Worm (Caenorhabditis elegans) whole organism, late embryonic: ENCODE data around the gene slc-25A26.
"Not testable (repeated sequence)": the region's sequence is repeated elsewhere in the genome, so short reads cannot be mapped to it uniquely, and the experiment has no call there.

Source experiments
- C08G9.2 ChIP-seq: sonication (generic microtip); optimal IDR thresholded peaks from 2 replicates; lab custom pipeline; 2016; ENCODE audit warnings: mild to moderate bottlenecking, missing genetic modification characterization, moderate library complexity, missing compliant biosample characterization
- C38D4.7 ChIP-seq: fragments of 200-800 bp; sonication (Bioruptor generic); optimal IDR thresholded peaks from 2 replicates; lab custom pipeline; 2018; ENCODE audit warnings: mild to moderate bottlenecking, missing genetic modification characterization, moderate library complexity, missing compliant biosample characterization
- F13H6.1 ChIP-seq: sonication (generic microtip); optimal IDR thresholded peaks from 2 replicates; lab custom pipeline; 2016; ENCODE audit warnings: missing genetic modification characterization, missing compliant biosample characterization
- K09A11.1 ChIP-seq: sonication (generic microtip); optimal IDR thresholded peaks from 2 replicates; lab custom pipeline; 2017; ENCODE audit warnings: antibody characterized with exemption, mild to moderate bottlenecking, missing genetic modification characterization, missing compliant biosample characterization; ENCODE audit not compliant: insufficient read depth
- T23F11.4 ChIP-seq: fragments of 200-800 bp; sonication (Bioruptor generic); optimal IDR thresholded peaks from 2 replicates; lab custom pipeline; 2018; ENCODE audit warnings: mild to moderate bottlenecking, missing genetic modification characterization, missing compliant biosample characterization
- ahr-1 ChIP-seq: sonication (generic microtip); optimal IDR thresholded peaks from 2 replicates; lab custom pipeline; 2016; ENCODE audit warnings: missing genetic modification characterization, missing compliant biosample characterization
- ama-1 ChIP-seq: fragments of 150-350 bp; optimal IDR thresholded peaks from 2 replicates; lab custom pipeline; 2014
- ceh-14 ChIP-seq: sonication (generic microtip); optimal IDR thresholded peaks from 2 replicates; lab custom pipeline; 2016; ENCODE audit warnings: missing genotype, missing genetic modification characterization, missing compliant biosample characterization
- ceh-18 ChIP-seq: sonication (generic microtip); optimal IDR thresholded peaks from 2 replicates; lab custom pipeline; 2016; ENCODE audit warnings: missing genetic modification characterization, missing compliant biosample characterization
- ceh-2 ChIP-seq: sonication (generic microtip); optimal IDR thresholded peaks from 2 replicates; lab custom pipeline; 2016; ENCODE audit warnings: missing genotype, missing genetic modification characterization, missing compliant biosample characterization
- ceh-30 ChIP-seq: fragments of 150-350 bp; optimal IDR thresholded peaks from 2 replicates; lab custom pipeline; 2014; ENCODE audit warnings: missing biosample characterization, missing genetic modification characterization
- ceh-31 ChIP-seq: sonication (generic microtip); optimal IDR thresholded peaks from 2 replicates; lab custom pipeline; 2016; ENCODE audit warnings: missing genetic modification characterization, missing compliant biosample characterization
- ceh-45 ChIP-seq: fragments of 200-800 bp; sonication (Bioruptor generic); IDR thresholded peaks from 2 replicates; pipeline ENCODE4 v1.3.6; 2022; ENCODE audit warnings: missing genetic modification reagents, missing genetic modification characterization, missing compliant biosample characterization
- ceh-9 ChIP-seq: sonication (generic microtip); optimal IDR thresholded peaks from 2 replicates; lab custom pipeline; 2016; ENCODE audit warnings: mild to moderate bottlenecking, missing genetic modification characterization, inconsistent platforms, missing compliant biosample characterization
- dve-1 ChIP-seq: sonication (generic microtip); optimal IDR thresholded peaks from 2 replicates; lab custom pipeline; 2017; ENCODE audit warnings: antibody characterized with exemption, mild to moderate bottlenecking, missing genetic modification characterization, missing compliant biosample characterization
- fax-1 ChIP-seq: sonication (generic microtip); optimal IDR thresholded peaks from 2 replicates; lab custom pipeline; 2016; ENCODE audit warnings: missing genotype, missing genetic modification characterization, missing compliant biosample characterization
- gmeb-2 ChIP-seq: sonication (generic microtip); optimal IDR thresholded peaks from 2 replicates; lab custom pipeline; 2016; ENCODE audit warnings: missing genetic modification characterization, inconsistent platforms, missing compliant biosample characterization
- hlh-30 ChIP-seq: sonication (generic microtip); optimal IDR thresholded peaks from 2 replicates; lab custom pipeline; 2017; ENCODE audit warnings: antibody characterized with exemption, missing genetic modification characterization, missing compliant biosample characterization; ENCODE audit not compliant: insufficient read depth
- lim-6 ChIP-seq: sonication (generic microtip); optimal IDR thresholded peaks from 2 replicates; lab custom pipeline; 2016; ENCODE audit warnings: missing genetic modification characterization, missing compliant biosample characterization
- lin-11 ChIP-seq: fragments of 200-800 bp; sonication (Bioruptor generic); optimal IDR thresholded peaks from 2 replicates; lab custom pipeline; 2018; ENCODE audit warnings: mild to moderate bottlenecking, missing genetic modification characterization, missing compliant biosample characterization
- pqm-1 ChIP-seq: sonication (generic microtip); optimal IDR thresholded peaks from 2 replicates; lab custom pipeline; 2016; ENCODE audit warnings: missing genetic modification characterization, missing compliant biosample characterization
- ref-2 ChIP-seq: sonication (generic microtip); optimal IDR thresholded peaks from 2 replicates; lab custom pipeline; 2016; ENCODE audit warnings: missing genetic modification characterization, missing compliant biosample characterization
- rnt-1 ChIP-seq: sonication (generic microtip); optimal IDR thresholded peaks from 2 replicates; lab custom pipeline; 2016; ENCODE audit warnings: missing genetic modification characterization, missing compliant biosample characterization
- sox-2 ChIP-seq: fragments of 200-800 bp; sonication (Bioruptor generic); IDR thresholded peaks from 2 replicates; pipeline ENCODE4 v1.3.6; 2022; ENCODE audit warnings: missing genetic modification reagents, missing genetic modification characterization, missing compliant biosample characterization
- sox-4 ChIP-seq: sonication (generic microtip); optimal IDR thresholded peaks from 2 replicates; lab custom pipeline; 2017; ENCODE audit warnings: mild to moderate bottlenecking, missing genetic modification characterization, inconsistent platforms, missing compliant biosample characterization
- ttx-3 ChIP-seq: sonication (generic microtip); optimal IDR thresholded peaks from 2 replicates; lab custom pipeline; 2016; ENCODE audit warnings: missing genetic modification reagents, missing genetic modification characterization, missing compliant biosample characterization
- unc-3 ChIP-seq, 2 experiments: fragments of 200-800 bp in 1 of 2; sonication (Bioruptor generic) in 1 of 2; sonication (generic microtip) in 1 of 2; conservative IDR thresholded peaks in 1 of 2; optimal IDR thresholded peaks in 1 of 2; 2 replicates each; pipeline versions ENCODE4 v1.3.6 to Lab custom; 2016 to 2022; ENCODE audit warnings: missing compliant biosample characterization in 2 of 2, missing genetic modification characterization in 2 of 2, missing genetic modification reagents in 1 of 2
- unc-55 ChIP-seq: sonication (generic microtip); optimal IDR thresholded peaks from 2 replicates; lab custom pipeline; 2017; ENCODE audit warnings: missing biosample characterization, missing genetic modification reagents, missing genetic modification characterization

slc-25A26 gene

ce11 chrIV:8947146-8947545 lies 16.9 kb downstream of the slc-25A26 start (continued):
- TF ChIP-seq K09A11.1: no peak
- TF ChIP-seq, all 69 proteins: peak for 4

ce11 chrIV:8949078-8950039 lies 19.1 kb downstream of the slc-25A26 start:
- TF ChIP-seq T23F11.4: no peak
- peak; percentile 65 for TF ChIP-seq hlh-30

- TF ChIP-seq ceh-9 (no peak), ahr-1 (tag; lab: Kevin White, UChicago) (no peak), lin-11 (tag; lab: Kevin White, UChicago) (no peak), gmeb-2 (no peak), ceh-45 (GFP tag; lab: Robert Waterston, UW) (no peak), ceh-14 (tag; lab: Kevin White, UChicago) (no peak), fax-1 (tag; lab: Kevin White, UChicago) (no peak), ref-2 (tag; lab: Kevin White, UChicago) (no peak)
- TF ChIP-seq, all 69 proteins: peak for 0
Observed at ce11 chrIV:8951953-8952567, 21.8 kb downstream of the slc-25A26 start.

ce11 chrIV:8954126-8954525 lies 23.9 kb downstream of the slc-25A26 start:
- TF ChIP-seq lim-6 (tag; lab: Kevin White, UChicago) (no peak), ttx-3 (tag; lab: Kevin White, UChicago) (no peak), ref-2 (tag; lab: Kevin White, UChicago) (no peak), dve-1 (tag; lab: Kevin White, UChicago) (no peak), lin-11 (tag; lab: Kevin White, UChicago) (no peak), ceh-30 (tag; lab: Kevin White, UChicago) (no peak), C38D4.7 (no peak)

ce11 chrIV:8956189-8956588 lies 25.9 kb downstream of the slc-25A26 start, which contains the start of gene tpra-1:
Gene tpra-1 (plus strand): TSS chrIV:8956489.
- TF ChIP-seq ceh-2 (tag; lab: Kevin White, UChicago): no peak
- TF ChIP-seq K09A11.1: no peak
- TF ChIP-seq unc-55 (GFP tag; lab: Kevin White, UChicago): no peak
- no peak for TF ChIP-seq rnt-1 (tag; lab: Kevin White, UChicago)
- no peak for TF ChIP-seq C08G9.2 (tag; lab: Kevin White, UChicago)
- TF ChIP-seq ceh-30 (tag; lab: Kevin White, UChicago): no peak
- no peak for TF ChIP-seq ceh-18
- TF ChIP-seq ceh-31 (tag; lab: Kevin White, UChicago): no peak
- no peak for TF ChIP-seq sox-4 (tag; lab: Kevin White, UChicago)
- TF ChIP-seq pqm-1: no peak
- no peak for TF ChIP-seq ceh-9
- TF ChIP-seq F13H6.1 (tag; lab: Kevin White, UChicago): no peak
- no peak for TF ChIP-seq ama-1 (lab: Kevin White, UChicago)
- TF ChIP-seq, all 69 proteins: peak for 0

- TF ChIP-seq sox-2 (peak; percentile 46), unc-3 (GFP tag; conservative IDR thresholded peaks at IDR 0.05; lab: Robert Waterston, UW) (peak; percentile 75)
- not testable (repeated sequence) for TF ChIP-seq unc-3 (tag; optimal IDR thresholded peaks at IDR 0.05; lab: Kevin White, UChicago)
Observed at ce11 chrIV:8964042-8964441, 33.8 kb downstream of the slc-25A26 start.
